Worm (Caenorhabditis elegans) whole organism, L1 larva: ENCODE data around the gene C04G6.6.
A peak's percentile ranks its signal among the peaks of the same experiment; 100 is the strongest.

ENCODE experiments used
- blmp-1 ChIP-seq: fragments of 150-350 bp; optimal IDR thresholded peaks from 2 replicates; lab custom pipeline; 2014; ENCODE audit warnings: missing biosample characterization, missing genetic modification characterization
- ceh-82 ChIP-seq, 3 experiments: fragments of 150-350 bp in 1 of 3; sonication (generic microtip) in 2 of 3; optimal IDR thresholded peaks; 2 replicates each; lab custom pipeline; 2014 to 2017; ENCODE audit warnings: missing biosample characterization in 3 of 3, missing genetic modification characterization in 3 of 3
- ceh-90 ChIP-seq: sonication (generic microtip); optimal IDR thresholded peaks from 2 replicates; lab custom pipeline; 2016; ENCODE audit warnings: missing genetic modification characterization, missing compliant biosample characterization
- dpl-1 ChIP-seq, 3 experiments: fragments of 150-350 bp in 2 of 3; sonication (generic microtip) in 1 of 3; optimal IDR thresholded peaks; 2 replicates each; lab custom pipeline; 2014 to 2017; ENCODE audit warnings: missing biosample characterization in 3 of 3, missing genetic modification characterization in 3 of 3, missing genetic modification reagents in 3 of 3
- efl-1 ChIP-seq, 4 experiments: fragments of 150-350 bp; optimal IDR thresholded peaks in 3 of 4; peaks in 1 of 4; 1 replicate in 1 of 4; 2 replicates in 3 of 4; lab custom pipeline; 2014; ENCODE audit warnings: missing biosample characterization in 2 of 4, missing genetic modification characterization in 2 of 4, missing genetic modification reagents in 2 of 4
- efl-3 ChIP-seq: fragments of 200-800 bp; sonication (Bioruptor generic); optimal IDR thresholded peaks from 2 replicates; lab custom pipeline; 2018; ENCODE audit warnings: mild to moderate bottlenecking, missing genetic modification characterization, missing compliant biosample characterization
- elt-2 ChIP-seq: sonication (generic microtip); optimal IDR thresholded peaks from 2 replicates; lab custom pipeline; 2016; ENCODE audit warnings: missing genetic modification characterization, mild to moderate bottlenecking, inconsistent platforms, missing compliant biosample characterization, missing genetic modification reagents
- elt-3 ChIP-seq, 6 experiments: fragments of 150-350 bp in 1 of 6; sonication (generic microtip); optimal IDR thresholded peaks; 2 replicates each; lab custom pipeline; 2017 to 2018; ENCODE audit warnings: missing biosample characterization in 6 of 6, missing genetic modification characterization in 6 of 6, inconsistent platforms in 1 of 6
- fkh-8 ChIP-seq: sonication (generic microtip); optimal IDR thresholded peaks from 2 replicates; lab custom pipeline; 2016; ENCODE audit warnings: mild to moderate bottlenecking, missing genetic modification characterization, missing compliant biosample characterization
- grh-1 ChIP-seq: fragments of 200-800 bp; sonication (Bioruptor generic); IDR thresholded peaks from 2 replicates; pipeline ENCODE4 v1.3.6; 2022; ENCODE audit warnings: missing genetic modification reagents, missing genetic modification characterization, missing compliant biosample characterization
- irx-1 ChIP-seq: sonication (generic microtip); optimal IDR thresholded peaks from 2 replicates; lab custom pipeline; 2016; ENCODE audit warnings: missing genetic modification characterization, missing compliant biosample characterization
- jun-1 ChIP-seq: fragments of 150-350 bp; optimal IDR thresholded peaks from 2 replicates; lab custom pipeline; 2014; ENCODE audit warnings: missing biosample characterization, missing genetic modification reagents, missing genetic modification characterization
- lin-13 ChIP-seq: fragments of 150-350 bp; optimal IDR thresholded peaks from 2 replicates; lab custom pipeline; 2014; ENCODE audit warnings: missing biosample characterization, missing genetic modification reagents, missing genetic modification characterization
- lin-15B ChIP-seq: fragments of 150-350 bp; sonication (generic microtip); optimal IDR thresholded peaks from 3 replicates; lab custom pipeline; 2014; ENCODE audit warnings: missing biosample characterization, missing genetic modification characterization
- lin-35 ChIP-seq, 2 experiments: fragments of 150-350 bp; optimal IDR thresholded peaks; 2 replicates each; lab custom pipeline; 2014; ENCODE audit warnings: missing biosample characterization in 2 of 2, missing genetic modification characterization in 2 of 2, missing genetic modification reagents in 2 of 2
- mab-9 ChIP-seq: fragments of 200-800 bp; sonication (Bioruptor generic); IDR thresholded peaks from 2 replicates; pipeline ENCODE4 v1.3.6; 2022; ENCODE audit warnings: missing genetic modification reagents, missing genetic modification characterization, missing compliant biosample characterization
- mef-2 ChIP-seq: fragments of 150-350 bp; optimal IDR thresholded peaks from 2 replicates; lab custom pipeline; 2014; ENCODE audit warnings: missing biosample characterization, missing genetic modification characterization
- nhr-11 ChIP-seq: fragments of 150-350 bp; optimal IDR thresholded peaks from 2 replicates; lab custom pipeline; 2014; ENCODE audit warnings: missing biosample characterization, missing genetic modification characterization
- nhr-12 ChIP-seq: sonication (generic microtip); optimal IDR thresholded peaks from 2 replicates; lab custom pipeline; 2017; ENCODE audit warnings: missing biosample characterization, missing genetic modification characterization
- nhr-237 ChIP-seq: fragments of 150-350 bp; optimal IDR thresholded peaks from 2 replicates; lab custom pipeline; 2014; ENCODE audit warnings: missing biosample characterization, missing genetic modification characterization
- nhr-47 ChIP-seq: sonication (generic microtip); optimal IDR thresholded peaks from 2 replicates; lab custom pipeline; 2016; ENCODE audit warnings: mild to moderate bottlenecking, missing genetic modification characterization, moderate library complexity, missing compliant biosample characterization
- nhr-76 ChIP-seq: sonication (generic microtip); optimal IDR thresholded peaks from 2 replicates; lab custom pipeline; 2017; ENCODE audit warnings: missing biosample characterization, missing genetic modification characterization
- nhr-85 ChIP-seq: sonication (generic microtip); peaks from one replicate; lab custom pipeline; 2016; ENCODE audit warnings: missing genetic modification characterization, inconsistent platforms, missing compliant biosample characterization
- nhr-90 ChIP-seq: sonication (generic microtip); optimal IDR thresholded peaks from 2 replicates; lab custom pipeline; 2016; ENCODE audit warnings: mild to moderate bottlenecking, missing genetic modification characterization, missing compliant biosample characterization; ENCODE audit not compliant: poor library complexity
- pag-3 ChIP-seq: sonication (generic microtip); optimal IDR thresholded peaks from 2 replicates; lab custom pipeline; 2017; ENCODE audit warnings: missing genetic modification characterization, mild to moderate bottlenecking, missing compliant biosample characterization, antibody characterized with exemption, borderline replicate concordance; ENCODE audit not compliant: insufficient read depth
- pax-3 ChIP-seq: fragments of 200-800 bp; sonication (Bioruptor generic); optimal IDR thresholded peaks from 2 replicates; lab custom pipeline; 2018; ENCODE audit warnings: mild to moderate bottlenecking, missing genetic modification characterization, moderate library complexity, missing compliant biosample characterization
- sup-37 ChIP-seq: fragments of 200-800 bp; sonication (Bioruptor generic); optimal IDR thresholded peaks from 2 replicates; lab custom pipeline; 2018; ENCODE audit warnings: mild to moderate bottlenecking, missing genetic modification characterization, missing compliant biosample characterization
- tbx-2 ChIP-seq: sonication (generic microtip); optimal IDR thresholded peaks from 2 replicates; lab custom pipeline; 2016; ENCODE audit warnings: missing genetic modification characterization, missing compliant biosample characterization
- tlp-1 ChIP-seq: fragments of 150-350 bp; optimal IDR thresholded peaks from 2 replicates; lab custom pipeline; 2014; ENCODE audit warnings: missing biosample characterization, missing genetic modification characterization
- unc-30 ChIP-seq: sonication (generic microtip); optimal IDR thresholded peaks from 2 replicates; lab custom pipeline; 2017; ENCODE audit warnings: missing biosample characterization, missing genetic modification characterization
- unc-86 ChIP-seq: sonication (generic microtip); optimal IDR thresholded peaks from 2 replicates; lab custom pipeline; 2016; ENCODE audit warnings: missing genetic modification characterization, missing compliant biosample characterization
- vab-15 ChIP-seq: sonication (generic microtip); optimal IDR thresholded peaks from 2 replicates; lab custom pipeline; 2017; ENCODE audit warnings: missing genotype, mild to moderate bottlenecking, missing genetic modification characterization, missing compliant biosample characterization
- xbp-1 ChIP-seq: sonication (generic microtip); optimal IDR thresholded peaks from 2 replicates; lab custom pipeline; 2016; ENCODE audit warnings: missing genetic modification characterization, missing compliant biosample characterization

Gene C04G6.6

ce11 chrII:5086143-5086542 is 13.4 kb downstream of the C04G6.6 start:
- no peak for TF ChIP-seq nhr-47 (tag; lab: Kevin White, UChicago)
- peak; percentile 91 for TF ChIP-seq elt-2

- TF ChIP-seq lin-15B (tag; lab: Kevin White, UChicago) (no peak), tbx-2 (tag; lab: Kevin White, UChicago) (no peak), xbp-1 (tag; lab: Kevin White, UChicago) (no peak), jun-1 (tag; lab: Kevin White, UChicago) (no peak), nhr-76 (tag; lab: Kevin White, UChicago) (no peak), unc-30 (tag; lab: Kevin White, UChicago) (no peak), sup-37 (GFP tag; lab: Kevin White, UChicago) (no peak), mef-2 (tag; lab: Kevin White, UChicago) (no peak), dpl-1 (GFP tag; optimal IDR thresholded peaks at IDR 0.05; lab: Kevin White, UChicago) (no peak), efl-1 (optimal IDR thresholded peaks at IDR 0.05; lab: Kevin White, UChicago) (no peak), efl-1 (GFP tag; optimal IDR thresholded peaks at IDR 0.05 in 1 of 2; lab: Kevin White, UChicago) (no peak), nhr-90 (tag; lab: Kevin White, UChicago) (no peak), nhr-12 (tag; lab: Kevin White, UChicago) (no peak), lin-35 (GFP tag; optimal IDR thresholded peaks at IDR 0.05; lab: Kevin White, UChicago) (peak in 1 of 2 experiments; percentile 13), elt-2 (peak; percentile 62), nhr-11 (no peak), unc-86 (tag; lab: Kevin White, UChicago) (no peak), efl-3 (GFP tag; lab: Kevin White, UChicago) (no peak), lin-13 (GFP tag; lab: Kevin White, UChicago) (no peak)
Measured at ce11 chrII:5085450-5085849, 14.1 kb downstream of the C04G6.6 start, which contains the start of gene txt-9. TSS of gene txt-9 (plus strand) at chrII:5085785.

ce11 chrII:5084225-5084624 is 15.3 kb downstream of the C04G6.6 start:
- TF ChIP-seq elt-2 (peak; percentile 52), nhr-47 (tag; lab: Kevin White, UChicago) (no peak), efl-1 (optimal IDR thresholded peaks at IDR 0.05; lab: Kevin White, UChicago) (no peak), efl-1 (GFP tag; optimal IDR thresholded peaks at IDR 0.05 in 1 of 2; lab: Kevin White, UChicago) (peak in 1 of 2 experiments; percentile 24)

ce11 chrII:5083341-5083740 is 16.2 kb downstream of the C04G6.6 start, which contains the start of gene C04G6.4:
TSS of gene C04G6.4 (minus strand) at chrII:5083441.
- TF ChIP-seq irx-1 (tag; lab: Kevin White, UChicago) (no peak), ceh-82 (tag; optimal IDR thresholded peaks at IDR 0.05; lab: Kevin White, UChicago) (no peak), elt-2 (no peak), unc-86 (tag; lab: Kevin White, UChicago) (no peak), nhr-237 (tag; lab: Kevin White, UChicago) (no peak), vab-15 (tag; lab: Kevin White, UChicago) (no peak), ceh-90 (tag; lab: Kevin White, UChicago) (no peak), tbx-2 (tag; lab: Kevin White, UChicago) (no peak), tlp-1 (no peak), blmp-1 (tag; lab: Kevin White, UChicago) (no peak), pax-3 (no peak), mab-9 (no peak), elt-3 (tag; optimal IDR thresholded peaks at IDR 0.05; lab: Kevin White, UChicago) (no peak), pag-3 (tag; lab: Kevin White, UChicago) (no peak), nhr-85 (tag; lab: Kevin White, UChicago) (no peak), grh-1 (GFP tag; lab: Robert Waterston, UW) (no peak), fkh-8 (tag; lab: Kevin White, UChicago) (no peak)
- TF ChIP-seq, all 84 proteins: peak for 0
